Worm (Caenorhabditis elegans): Measurements from ENCODE around the gene gst-14.
A peak's percentile ranks its signal among the peaks of the same experiment; 100 is the strongest.

The gst-14 gene

ce11 chrII:13641311-13641710 is 25.4 kb upstream of the gst-14 start, which contains the start of gene fbxa-167:
Gene fbxa-167 (plus strand): TSS chrII:13641489.
- TF ChIP-seq alr-1 (tag; optimal IDR thresholded peaks at IDR 0.05) (no peak), fos-1 (tag; optimal IDR thresholded peaks at IDR 0.05) (peak; percentile 4), mbf-1 (tag; optimal IDR thresholded peaks at IDR 0.05) (no peak), sma-3 (GFP tag; optimal IDR thresholded peaks at IDR 0.05) (no peak), ZK546.5 (tag; optimal IDR thresholded peaks at IDR 0.05) (no peak), gmeb-1 (tag; optimal IDR thresholded peaks at IDR 0.05) (no peak), R02D3.7 (tag; optimal IDR thresholded peaks at IDR 0.05) (no peak), unc-39 (tag; optimal IDR thresholded peaks at IDR 0.05) (no peak), F13H6.1 (tag; optimal IDR thresholded peaks at IDR 0.05) (no peak), blmp-1 (tag; optimal IDR thresholded peaks at IDR 0.05; ENCODE audit: insufficient read depth) (no peak), nhr-21 (tag; optimal IDR thresholded peaks at IDR 0.05) (no peak), nhr-129 (tag; optimal IDR thresholded peaks at IDR 0.05) (no peak), zag-1 (tag; optimal IDR thresholded peaks at IDR 0.05) (no peak), lin-13 (GFP tag; optimal IDR thresholded peaks at IDR 0.05) (no peak), peb-1 (tag; optimal IDR thresholded peaks at IDR 0.05) (no peak), dmd-4 (tag; optimal IDR thresholded peaks at IDR 0.05) (no peak), unc-55 (GFP tag; optimal IDR thresholded peaks at IDR 0.05) (peak; percentile 16)

- peak; percentile 45 for TF ChIP-seq fos-1 (tag; optimal IDR thresholded peaks at IDR 0.05)
- TF ChIP-seq nhr-77 (tag; optimal IDR thresholded peaks at IDR 0.05) = no peak
- peak; percentile 39 for TF ChIP-seq F13H6.1 (tag; optimal IDR thresholded peaks at IDR 0.05)
- peak; percentile 1 for TF ChIP-seq blmp-1 (tag; optimal IDR thresholded peaks at IDR 0.05; ENCODE audit: insufficient read depth)
- TF ChIP-seq zag-1 (tag; optimal IDR thresholded peaks at IDR 0.05) = no peak
- TF ChIP-seq dmd-4 (tag; optimal IDR thresholded peaks at IDR 0.05) = no peak
- no peak for TF ChIP-seq mbf-1 (tag; optimal IDR thresholded peaks at IDR 0.05)
- TF ChIP-seq ztf-1 (GFP tag; conservative IDR thresholded peaks at IDR 0.05) = no peak
- TF ChIP-seq nhr-25 (tag; optimal IDR thresholded peaks at IDR 0.05) = peak; percentile 49
- TF ChIP-seq nhr-21 (tag; optimal IDR thresholded peaks at IDR 0.05) = peak; percentile 7
- no peak for TF ChIP-seq unc-62 (GFP tag; optimal IDR thresholded peaks at IDR 0.05)
- TF ChIP-seq elt-1 (tag; optimal IDR thresholded peaks at IDR 0.05) = no peak
- no peak for TF ChIP-seq peb-1 (tag; optimal IDR thresholded peaks at IDR 0.05)
- no peak for TF ChIP-seq aly-2 (tag; optimal IDR thresholded peaks at IDR 0.05)
- TF ChIP-seq lin-39 (tag; optimal IDR thresholded peaks at IDR 0.05) = no peak
- peak; percentile 85 for TF ChIP-seq sma-9 (GFP tag; optimal IDR thresholded peaks at IDR 0.05)
- no peak for TF ChIP-seq sma-9 (tag; optimal IDR thresholded peaks at IDR 0.05)
- TF ChIP-seq nhr-237 (tag; optimal IDR thresholded peaks at IDR 0.05) = no peak
- no peak for TF ChIP-seq ztf-11 (tag; optimal IDR thresholded peaks at IDR 0.05)
- TF ChIP-seq lsy-2 (tag; optimal IDR thresholded peaks at IDR 0.05) = peak in 1 of 2 experiments; percentile 38
- peak; percentile 50 for TF ChIP-seq unc-55 (GFP tag; optimal IDR thresholded peaks at IDR 0.05)
- peak; percentile 49 for TF ChIP-seq crh-2 (tag; optimal IDR thresholded peaks at IDR 0.05)
- no peak for TF ChIP-seq nhr-129 (tag; optimal IDR thresholded peaks at IDR 0.05)
- TF ChIP-seq nhr-12 (tag; optimal IDR thresholded peaks at IDR 0.05) = no peak
- TF ChIP-seq C34F6.9 (tag; optimal IDR thresholded peaks at IDR 0.05) = peak; percentile 39
These were observed 24.3 kb upstream of the gst-14 start for ce11 chrII:13640210-13640609.

- no peak for TF ChIP-seq peb-1 (tag; optimal IDR thresholded peaks at IDR 0.05)
- TF ChIP-seq unc-55 (GFP tag; optimal IDR thresholded peaks at IDR 0.05) = no peak
- TF ChIP-seq gmeb-1 (tag; optimal IDR thresholded peaks at IDR 0.05) = no peak
- no peak for TF ChIP-seq ZK546.5 (tag; optimal IDR thresholded peaks at IDR 0.05)
- TF ChIP-seq lin-13 (GFP tag; optimal IDR thresholded peaks at IDR 0.05) = no peak
- no peak for TF ChIP-seq nhr-11 (tag; optimal IDR thresholded peaks at IDR 0.05)
- no peak for TF ChIP-seq lin-39 (tag; optimal IDR thresholded peaks at IDR 0.05)
- no peak for TF ChIP-seq ama-1 (optimal IDR thresholded peaks at IDR 0.05)
- TF ChIP-seq mdl-1 (tag; optimal IDR thresholded peaks at IDR 0.05) = no peak
- TF ChIP-seq aly-2 (tag; optimal IDR thresholded peaks at IDR 0.05) = no peak
- peak; percentile 45 for TF ChIP-seq sma-3 (GFP tag; optimal IDR thresholded peaks at IDR 0.05)
- no peak for TF ChIP-seq zag-1 (tag; optimal IDR thresholded peaks at IDR 0.05)
- TF ChIP-seq skn-1 (tag; optimal IDR thresholded peaks at IDR 0.05) = no peak
- no peak for TF ChIP-seq nhr-12 (tag; optimal IDR thresholded peaks at IDR 0.05)
- TF ChIP-seq lsy-2 (tag; optimal IDR thresholded peaks at IDR 0.05) = peak in 1 of 2 experiments; percentile 39
- TF ChIP-seq nhr-6 (tag; optimal IDR thresholded peaks at IDR 0.05) = no peak
- TF ChIP-seq elt-1 (tag; optimal IDR thresholded peaks at IDR 0.05) = peak; percentile 53
- TF ChIP-seq unc-62 (GFP tag; optimal IDR thresholded peaks at IDR 0.05) = no peak
- TF ChIP-seq mbf-1 (tag; optimal IDR thresholded peaks at IDR 0.05) = no peak
- TF ChIP-seq R02D3.7 (tag; optimal IDR thresholded peaks at IDR 0.05) = no peak
- TF ChIP-seq ceh-16 (tag; optimal IDR thresholded peaks at IDR 0.05) = peak; percentile 71
- TF ChIP-seq F13H6.1 (tag; optimal IDR thresholded peaks at IDR 0.05) = peak; percentile 51
- TF ChIP-seq alr-1 (tag; optimal IDR thresholded peaks at IDR 0.05) = no peak
- peak; percentile 63 for TF ChIP-seq crh-2 (tag; optimal IDR thresholded peaks at IDR 0.05)
- no peak for TF ChIP-seq ztf-1 (GFP tag; conservative IDR thresholded peaks at IDR 0.05)
- peak; percentile 53 for TF ChIP-seq blmp-1 (tag; optimal IDR thresholded peaks at IDR 0.05; ENCODE audit: insufficient read depth)
- TF ChIP-seq snpc-4 (tag; optimal IDR thresholded peaks at IDR 0.05) = no peak
- TF ChIP-seq nhr-77 (tag; optimal IDR thresholded peaks at IDR 0.05) = no peak
- TF ChIP-seq nhr-25 (tag; optimal IDR thresholded peaks at IDR 0.05) = peak; percentile 86
- TF ChIP-seq nhr-10 (tag; optimal IDR thresholded peaks at IDR 0.05) = no peak
- no peak for TF ChIP-seq lin-11 (tag; optimal IDR thresholded peaks at IDR 0.05)
- TF ChIP-seq unc-39 (tag; optimal IDR thresholded peaks at IDR 0.05) = no peak
- no peak for TF ChIP-seq C34F6.9 (tag; optimal IDR thresholded peaks at IDR 0.05)
- no peak for TF ChIP-seq ztf-11 (tag; optimal IDR thresholded peaks at IDR 0.05)
- peak; percentile 9 for TF ChIP-seq nhr-129 (tag; optimal IDR thresholded peaks at IDR 0.05)
- TF ChIP-seq ztf-4 (tag; optimal IDR thresholded peaks at IDR 0.05) = no peak
- TF ChIP-seq dmd-4 (tag; optimal IDR thresholded peaks at IDR 0.05) = no peak
- TF ChIP-seq fos-1 (tag; optimal IDR thresholded peaks at IDR 0.05) = peak; percentile 67
- TF ChIP-seq sma-9 (GFP tag; optimal IDR thresholded peaks at IDR 0.05) = peak; percentile 77
- TF ChIP-seq sma-9 (tag; optimal IDR thresholded peaks at IDR 0.05) = no peak
- peak; percentile 74 for TF ChIP-seq nhr-21 (tag; optimal IDR thresholded peaks at IDR 0.05)
- TF ChIP-seq nhr-23 (tag; optimal IDR thresholded peaks at IDR 0.05) = no peak
- TF ChIP-seq elt-3 (tag; optimal IDR thresholded peaks at IDR 0.05) = no peak
These were observed 22.7 kb upstream of the gst-14 start for ce11 chrII:13638576-13638975.

Measured in whole organism, L2 larva.